Comparison of ENCODE assay signal across 2 fruit fly cellular contexts in genomic region chr2L:13290276-13291065, dm6.
TF ChIP-seq lines count a peak whose summit lies in the region.

No protein-coding gene starts in this region.

TF ChIP-seq in whole organism, embryonic, 481 proteins besides CTCF, POLR2A, EP300 and RAD21 (continued from another document and continues in another):
- TF ChIP-seq Dref (GFP tag; IDR thresholded peaks at IDR 0.05; lab: Robert Waterston, UW) (no peak), CG32772 (GFP tag; IDR thresholded peaks at IDR 0.05; lab: Robert Waterston, UW) (no peak), CG11695 (GFP tag; IDR thresholded peaks at IDR 0.05; lab: Robert Waterston, UW) (peak; percentile 73), CG10462 (GFP tag; optimal IDR thresholded peaks at IDR 0.05; lab: Kevin White, UChicago) (peak; percentile 15), pum (GFP tag; optimal IDR thresholded peaks at IDR 0.05; lab: Kevin White, UChicago) (no peak), aop (GFP tag; IDR thresholded peaks at IDR 0.05; lab: Robert Waterston, UW) (no peak), CG2875 (GFP tag; optimal IDR thresholded peaks at IDR 0.05; lab: Kevin White, UChicago) (peak; percentile 82), Atf3 (GFP tag; optimal IDR thresholded peaks at IDR 0.05; lab: Kevin White, UChicago) (peak; percentile 50), bbx (GFP tag; IDR thresholded peaks at IDR 0.05; lab: Robert Waterston, UW; ENCODE audit: partially characterized antibody) (peak; percentile 54; the same call in 1 of the 2 replicates), Ets97D (GFP tag; optimal IDR thresholded peaks at IDR 0.05; lab: Kevin White, UChicago) (no peak), danr (GFP tag; IDR thresholded peaks at IDR 0.05; lab: Robert Waterston, UW) (peak; percentile 27; the same call in 1 of the 2 replicates), CG12104 (GFP tag; optimal IDR thresholded peaks at IDR 0.05; lab: Kevin White, UChicago) (peak; percentile 71), zen (tag; optimal IDR thresholded peaks at IDR 0.05; lab: Kevin White, UChicago) (no peak), CG3065 (GFP tag; optimal IDR thresholded peaks at IDR 0.05; lab: Kevin White, UChicago) (no peak), Dfd (GFP tag; optimal IDR thresholded peaks at IDR 0.05; lab: Kevin White, UChicago) (no peak), CG14050 (GFP tag; IDR thresholded peaks at IDR 0.05; lab: Robert Waterston, UW) (peak; percentile 37; the same call in 1 of the 3 replicates), CG14014 (GFP tag; IDR thresholded peaks at IDR 0.05; lab: Robert Waterston, UW) (peak; percentile 75; the same call in 1 of the 2 replicates), Fer3 (tag; optimal IDR thresholded peaks at IDR 0.05; lab: Kevin White, UChicago) (peak; percentile 88), ken (GFP tag; IDR thresholded peaks at IDR 0.05; lab: Robert Waterston, UW) (peak; percentile 65; the same call in 2 of the 3 replicates), CG9727 (GFP tag; optimal IDR thresholded peaks at IDR 0.05; lab: Kevin White, UChicago) (peak; percentile 69), Side (GFP tag; optimal IDR thresholded peaks at IDR 0.05; lab: Kevin White, UChicago) (peak; percentile 32), CG12942 (GFP tag; optimal IDR thresholded peaks at IDR 0.05; lab: Kevin White, UChicago) (no peak), CG8944 (GFP tag; optimal IDR thresholded peaks at IDR 0.05; lab: Kevin White, UChicago) (no peak), ftz-f1 (GFP tag; optimal IDR thresholded peaks at IDR 0.05; lab: Kevin White, UChicago) (peak; percentile 55), CG3995 (GFP tag; optimal IDR thresholded peaks at IDR 0.05; lab: Kevin White, UChicago) (no peak), CG11247 (GFP tag; IDR thresholded peaks at IDR 0.05; lab: Robert Waterston, UW) (0 out of 2 replicates have a peak, but pooled peaks have one; percentile 17), CG11456 (GFP tag; IDR thresholded peaks at IDR 0.05; lab: Robert Waterston, UW) (no peak), Dp (GFP tag; optimal IDR thresholded peaks at IDR 0.05; lab: Kevin White, UChicago) (peak; percentile 13), Atf6 (GFP tag; IDR thresholded peaks at IDR 0.05; lab: Robert Waterston, UW) (peak; percentile 85), Neu2 (GFP tag; optimal IDR thresholded peaks at IDR 0.05; lab: Kevin White, UChicago; ENCODE audit: borderline replicate concordance) (no peak), Sry-δ (GFP tag; optimal IDR thresholded peaks at IDR 0.05; lab: Kevin White, UChicago) (no peak), nerfin-1 (tag; optimal IDR thresholded peaks at IDR 0.05; lab: Kevin White, UChicago) (peak; percentile 60), Hr3 (GFP tag; optimal IDR thresholded peaks at IDR 0.05; lab: Kevin White, UChicago) (peak; percentile 4), CG13775 (GFP tag; optimal IDR thresholded peaks at IDR 0.05; lab: Kevin White, UChicago) (peak; percentile 26), Doc3 (GFP tag; IDR thresholded peaks at IDR 0.05; lab: Robert Waterston, UW; ENCODE audit: partially characterized antibody) (0 out of 3 replicates have a peak, but pooled peaks have one; percentile 11), PHDP (tag; optimal IDR thresholded peaks at IDR 0.05; lab: Kevin White, UChicago) (peak; percentile 94), Max (GFP tag; optimal IDR thresholded peaks at IDR 0.05; lab: Kevin White, UChicago) (peak; percentile 53), HLHmδ (GFP tag; optimal IDR thresholded peaks at IDR 0.05; lab: Kevin White, UChicago) (peak; percentile 53), Eip74EF (GFP tag; optimal IDR thresholded peaks at IDR 0.05; lab: Kevin White, UChicago) (peak in 1 of 2 experiments; percentile 80), HLH3B (GFP tag; IDR thresholded peaks at IDR 0.05; lab: Robert Waterston, UW) (peak; percentile 53; the same call in 1 of the 2 replicates), ewg (GFP tag; optimal IDR thresholded peaks at IDR 0.05; lab: Kevin White, UChicago) (peak; percentile 47), Hand (GFP tag; optimal IDR thresholded peaks at IDR 0.05; lab: Kevin White, UChicago) (peak; percentile 78), seq (GFP tag; IDR thresholded peaks at IDR 0.05; lab: Robert Waterston, UW) (peak; percentile 81; the same call in 1 of the 2 replicates), zen2 (GFP tag; IDR thresholded peaks at IDR 0.05; lab: Robert Waterston, UW; ENCODE audit: partially characterized antibody) (peak; percentile 18; the same call in 1 of the 3 replicates), CG10147 (GFP tag; optimal IDR thresholded peaks at IDR 0.05; lab: Kevin White, UChicago) (peak; percentile 72), org-1 (GFP tag; optimal IDR thresholded peaks at IDR 0.05; lab: Kevin White, UChicago) (peak; percentile 72), CG3281 (GFP tag; optimal IDR thresholded peaks at IDR 0.05; lab: Kevin White, UChicago) (peak; percentile 90), CG9609 (GFP tag; optimal IDR thresholded peaks at IDR 0.05; lab: Kevin White, UChicago) (no peak), CG13894 (tag; optimal IDR thresholded peaks at IDR 0.05; lab: Kevin White, UChicago) (peak; percentile 88), CG12391 (tag; optimal IDR thresholded peaks at IDR 0.05; lab: Kevin White, UChicago) (peak; percentile 54), inv (GFP tag; IDR thresholded peaks at IDR 0.05; lab: Robert Waterston, UW; ENCODE audit: partially characterized antibody) (peak; percentile 29; the same call in 1 of the 2 replicates), CG2712 (tag; optimal IDR thresholded peaks at IDR 0.05; lab: Kevin White, UChicago) (peak; percentile 57), CG10543 (GFP tag; optimal IDR thresholded peaks at IDR 0.05; lab: Kevin White, UChicago) (peak; percentile 86), ato (GFP tag; IDR thresholded peaks at IDR 0.05; lab: Robert Waterston, UW; ENCODE audit: partially characterized antibody) (no peak; the same call in 1 of the 2 replicates), mam (GFP tag; optimal IDR thresholded peaks at IDR 0.05; lab: Kevin White, UChicago) (peak; percentile 4), jing (GFP tag; optimal IDR thresholded peaks at IDR 0.05; lab: Kevin White, UChicago) (no peak), CG5953 (GFP tag; IDR thresholded peaks at IDR 0.05; lab: Robert Waterston, UW) (peak; percentile 75), Hr51 (GFP tag; optimal IDR thresholded peaks at IDR 0.05; lab: Kevin White, UChicago) (peak; percentile 31 to 79), Nf-YC (tag; optimal IDR thresholded peaks at IDR 0.05; lab: Kevin White, UChicago) (peak; percentile 65), wek (GFP tag; optimal IDR thresholded peaks at IDR 0.05; lab: Kevin White, UChicago) (peak; percentile 90), Scr (GFP tag; IDR thresholded peaks at IDR 0.05; lab: Robert Waterston, UW; ENCODE audit: partially characterized antibody) (peak; percentile 50), exex (tag; optimal IDR thresholded peaks at IDR 0.05; lab: Kevin White, UChicago) (peak; percentile 89)

TF ChIP-seq in whole organism, prepupa, 60 proteins besides CTCF, POLR2A, EP300 and RAD21 (continued from another document):
- TF ChIP-seq Gug (GFP tag; IDR thresholded peaks at IDR 0.05; lab: Robert Waterston, UW) (no peak), CG11762 (GFP tag; optimal IDR thresholded peaks at IDR 0.05; lab: Kevin White, UChicago; ENCODE audit: insufficient read depth) (no peak), Eip78C (GFP tag; lab: Kevin White, UChicago) (peak; percentile 51), net (GFP tag; optimal IDR thresholded peaks at IDR 0.05; lab: Kevin White, UChicago) (peak; percentile 56), CG15336 (GFP tag; IDR thresholded peaks at IDR 0.05; lab: Robert Waterston, UW) (peak; percentile 11)
TF ChIP-seq in whole organism, prepupa: peak in this region for 25.
